Fruit fly (Drosophila melanogaster) whole organism, wandering third instar larva: ENCODE data around the gene CG11980.
A peak's percentile ranks its signal among the peaks of the same experiment; 100 is the strongest.

Experiments
- Abd-B ChIP-seq: fragments of >200 bp; optimal IDR thresholded peaks from 2 replicates; lab custom pipeline; 2017; ENCODE audit warnings: missing biosample characterization, missing genetic modification characterization
- Hr83 ChIP-seq: fragments of 200-300 bp; sonication (Bioruptor generic); optimal IDR thresholded peaks from 2 replicates; lab custom pipeline; 2016; ENCODE audit warnings: missing biosample characterization, mild to moderate bottlenecking, missing genetic modification characterization, moderate library complexity; ENCODE audit not compliant: poor library complexity, severe bottlenecking
- Myc ChIP-seq: fragments of >200 bp; optimal IDR thresholded peaks from 2 replicates; lab custom pipeline; 2017
- usp ChIP-seq: fragments of >200 bp; optimal IDR thresholded peaks from 2 replicates; lab custom pipeline; 2017; ENCODE audit warnings: missing biosample characterization, missing genetic modification characterization

DNA sequence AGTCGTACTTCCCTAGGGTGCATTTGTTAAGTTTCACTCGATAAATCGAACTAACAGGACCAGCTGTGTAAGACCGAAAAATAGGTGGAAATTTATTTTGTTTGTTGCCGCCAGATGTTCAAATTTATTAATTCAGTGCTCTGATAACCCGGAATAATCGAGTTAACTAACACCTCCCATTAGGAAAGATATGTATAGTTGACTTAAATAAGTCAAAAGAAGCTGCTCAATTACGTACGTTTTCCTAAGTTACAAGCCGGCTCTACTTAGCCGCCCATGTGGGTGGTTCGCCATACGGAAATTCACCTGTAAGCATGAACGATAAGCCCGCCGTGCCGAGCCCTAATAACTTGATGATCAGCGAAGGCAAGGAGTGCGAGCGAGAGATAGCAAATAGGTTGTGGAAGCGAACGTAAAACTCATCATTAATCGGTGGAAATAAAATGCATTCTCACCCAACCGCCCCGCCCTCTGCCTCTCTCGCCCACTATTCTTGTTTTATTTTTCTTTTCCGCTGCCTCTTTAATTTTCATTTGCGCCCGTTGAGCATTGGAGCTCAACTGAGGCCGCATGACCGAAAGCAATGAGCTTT is 50.1 kb downstream of the CG11980 start:
- TF ChIP-seq Myc (lab: Kevin White, UChicago) = no peak
- peak; percentile 45 for TF ChIP-seq Hr83 (GFP tag; lab: Kevin White, UChicago)
- no peak for TF ChIP-seq Abd-B (GFP tag; lab: Kevin White, UChicago)
- TF ChIP-seq usp (GFP tag; lab: Kevin White, UChicago) = no peak
